Fruit fly (Drosophila melanogaster): ENCODE measurements around the gene CG5645.

Gene CG5645

dm6 chr3L:12083861-12084260 lies 52.6 kb downstream of the CG5645 start (continued):
- TF ChIP-seq CG4424 (GFP tag; optimal IDR thresholded peaks at IDR 0.05) (peak; percentile 52), CG8478 (optimal IDR thresholded peaks at IDR 0.05) (no peak), Neu2 (GFP tag; optimal IDR thresholded peaks at IDR 0.05; ENCODE audit: borderline replicate concordance) (no peak), zen2 (GFP tag; IDR thresholded peaks at IDR 0.05; ENCODE audit: partially characterized antibody) (no peak), trh (GFP tag; optimal IDR thresholded peaks at IDR 0.05) (no peak), HLH54F (GFP tag; optimal IDR thresholded peaks at IDR 0.05) (no peak), CG16863 (GFP tag; optimal IDR thresholded peaks at IDR 0.05) (no peak), CG13123 (GFP tag; optimal IDR thresholded peaks at IDR 0.05) (no peak), CG15269 (tag; optimal IDR thresholded peaks at IDR 0.05) (peak; percentile 15), CG12219 (GFP tag; optimal IDR thresholded peaks at IDR 0.05) (peak; percentile 50), CG1647 (GFP tag; optimal IDR thresholded peaks at IDR 0.05) (no peak), chm (GFP tag; IDR thresholded peaks at IDR 0.05) (peak; percentile 66; the same call in 1 of the 2 replicates), nau (GFP tag; optimal IDR thresholded peaks at IDR 0.05) (peak; percentile 70), crp (GFP tag; optimal IDR thresholded peaks at IDR 0.05) (no peak), chinmo (GFP tag; IDR thresholded peaks at IDR 0.05; ENCODE audit: partially characterized antibody) (no peak), Hsf (GFP tag; optimal IDR thresholded peaks at IDR 0.05) (peak; percentile 8), CoRest (tag; optimal IDR thresholded peaks at IDR 0.05) (peak; percentile 45), bowl (GFP tag; IDR thresholded peaks at IDR 0.05) (no peak), HHEX (GFP tag; optimal IDR thresholded peaks at IDR 0.05) (peak; percentile 59), Taf1 (GFP tag; IDR thresholded peaks at IDR 0.05) (no peak), CG30431 (GFP tag; optimal IDR thresholded peaks at IDR 0.05) (peak; percentile 15), CG11695 (GFP tag; IDR thresholded peaks at IDR 0.05) (0 out of 3 replicates have a peak, but pooled peaks have one; percentile 38), abd-A (tag; optimal IDR thresholded peaks at IDR 0.05) (no peak), ranshi (GFP tag; IDR thresholded peaks at IDR 0.05) (peak; percentile 44; the same call in 1 of the 2 replicates), CG13296 (GFP tag; optimal IDR thresholded peaks at IDR 0.05) (peak; percentile 65), CG4730 (GFP tag; IDR thresholded peaks at IDR 0.05) (no peak), CG2889 (GFP tag; IDR thresholded peaks at IDR 0.05) (no peak), CG11504 (tag; optimal IDR thresholded peaks at IDR 0.05) (peak; percentile 49), CG2116 (GFP tag; optimal IDR thresholded peaks at IDR 0.05) (peak; percentile 28), E2f2 (GFP tag; IDR thresholded peaks at IDR 0.05) (no peak), Nf-YC (tag; optimal IDR thresholded peaks at IDR 0.05) (no peak), btn (GFP tag; optimal IDR thresholded peaks at IDR 0.05) (no peak), Mes4 (GFP tag; optimal IDR thresholded peaks at IDR 0.05) (no peak), CG1233 (GFP tag; optimal IDR thresholded peaks at IDR 0.05) (peak; percentile 79), gfzf (GFP tag; optimal IDR thresholded peaks at IDR 0.05) (no peak), CG10366 (GFP tag; IDR thresholded peaks at IDR 0.05) (no peak), CG12155 (GFP tag; optimal IDR thresholded peaks at IDR 0.05) (no peak), Dll (GFP tag; IDR thresholded peaks at IDR 0.05; ENCODE audit: partially characterized antibody) (no peak), Kr (GFP tag; optimal IDR thresholded peaks at IDR 0.05) (peak; percentile 96), CG4404 (GFP tag; IDR thresholded peaks at IDR 0.05) (no peak), org-1 (GFP tag; optimal IDR thresholded peaks at IDR 0.05) (peak; percentile 37), grn (GFP tag; optimal IDR thresholded peaks at IDR 0.05) (no peak), CG12942 (GFP tag; optimal IDR thresholded peaks at IDR 0.05) (no peak), lbe (GFP tag; optimal IDR thresholded peaks at IDR 0.05) (no peak), Camta (GFP tag; optimal IDR thresholded peaks at IDR 0.05) (no peak), CG5953 (GFP tag; IDR thresholded peaks at IDR 0.05) (no peak), shn (GFP tag; optimal IDR thresholded peaks at IDR 0.05) (no peak), repo (GFP tag; optimal IDR thresholded peaks at IDR 0.05) (no peak), bsh (GFP tag; optimal IDR thresholded peaks at IDR 0.05) (peak in 1 of 2 experiments; percentile 65), Jarid2 (GFP tag; optimal IDR thresholded peaks at IDR 0.05) (peak; percentile 7), croc (GFP tag; conservative IDR thresholded peaks at IDR 0.05) (no peak), CG9437 (GFP tag; optimal IDR thresholded peaks at IDR 0.05) (peak; percentile 7)
